Worm (Caenorhabditis elegans): ENCODE measurements around the gene txt-8.

DNA sequence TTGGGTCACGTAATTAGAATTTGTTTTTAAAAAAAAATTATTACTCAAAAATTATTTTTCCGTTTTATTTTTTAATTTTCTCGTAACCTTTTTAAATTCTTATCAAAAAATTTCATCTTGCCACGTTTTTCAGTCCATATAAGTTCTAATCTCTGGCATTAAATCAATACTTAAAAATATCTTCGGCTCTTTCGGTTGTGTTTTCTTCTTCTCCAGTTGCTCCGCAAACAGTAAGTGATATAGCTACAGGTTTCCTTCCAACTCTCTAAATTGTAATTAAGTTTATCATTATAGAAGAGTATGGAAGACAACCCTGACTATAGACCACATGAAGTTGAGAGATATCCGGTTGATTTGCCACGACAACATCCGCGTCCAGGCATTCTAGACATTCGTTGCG is 30.0 kb downstream of the txt-8 start, which contains the start of gene ZK228.1:
- TF ChIP-seq lin-11 (tag; optimal IDR thresholded peaks at IDR 0.05), result no peak
- no peak for TF ChIP-seq pax-1 (tag; optimal IDR thresholded peaks at IDR 0.05)
- TF ChIP-seq ceh-48 (tag; optimal IDR thresholded peaks at IDR 0.05), result no peak
- no peak for TF ChIP-seq nhr-11 (tag; optimal IDR thresholded peaks at IDR 0.05)
- TF ChIP-seq ceh-9 (tag; optimal IDR thresholded peaks at IDR 0.05), result no peak
- TF ChIP-seq ceh-24 (tag; optimal IDR thresholded peaks at IDR 0.05), result no peak
- no peak for TF ChIP-seq rnt-1 (tag; optimal IDR thresholded peaks at IDR 0.05)
- no peak for TF ChIP-seq pha-2 (tag; optimal IDR thresholded peaks at IDR 0.05)
- no peak for TF ChIP-seq ets-4 (tag; optimal IDR thresholded peaks at IDR 0.05)
- no peak for TF ChIP-seq mec-3 (tag; optimal IDR thresholded peaks at IDR 0.05; ENCODE audit: borderline replicate concordance)
- TF ChIP-seq tbx-2 (tag; optimal IDR thresholded peaks at IDR 0.05), result no peak
- no peak for TF ChIP-seq pqm-1 (tag; optimal IDR thresholded peaks at IDR 0.05)
- TF ChIP-seq nfya-1 (tag; optimal IDR thresholded peaks at IDR 0.05), result no peak
- no peak for TF ChIP-seq unc-55 (GFP tag; optimal IDR thresholded peaks at IDR 0.05)

Measured in whole organism, late embryonic.